Worm (Caenorhabditis elegans): ENCODE measurements around the gene Y116F11A.6.

Y116F11A.6 gene

ce11 chrV:19747144-19747543, 27.8 kb downstream of the Y116F11A.6 start:
- no peak for TF ChIP-seq ceh-31 (tag; optimal IDR thresholded peaks at IDR 0.05)
- TF ChIP-seq dve-1 (tag; optimal IDR thresholded peaks at IDR 0.05): peak; percentile 99

ce11 chrV:19751124-19751523, 31.8 kb downstream of the Y116F11A.6 start, which contains the start of gene clec-49:
clec-49 (minus strand) TSS chrV:19751226.
- TF ChIP-seq ceh-9 (tag; optimal IDR thresholded peaks at IDR 0.05): no peak
- TF ChIP-seq fkh-10 (GFP tag; optimal IDR thresholded peaks at IDR 0.05): no peak
- no peak for TF ChIP-seq sdc-2 (tag; optimal IDR thresholded peaks at IDR 0.05)
- no peak for TF ChIP-seq T23F11.4 (GFP tag; optimal IDR thresholded peaks at IDR 0.05)
- TF ChIP-seq dve-1 (tag; optimal IDR thresholded peaks at IDR 0.05): no peak

ce11 chrV:19752879-19753278, 33.5 kb downstream of the Y116F11A.6 start:
- TF ChIP-seq pag-3 (tag; optimal IDR thresholded peaks at IDR 0.05; ENCODE audit: borderline replicate concordance): peak; percentile 38
- no peak for TF ChIP-seq syd-9 (tag; optimal IDR thresholded peaks at IDR 0.05)

ce11 chrV:19754331-19754730, 35.0 kb downstream of the Y116F11A.6 start:
- TF ChIP-seq hlh-15 (tag; optimal IDR thresholded peaks at IDR 0.05) (no peak), odd-2 (tag; optimal IDR thresholded peaks at IDR 0.05) (no peak), Y22D7AL.16 (tag; optimal IDR thresholded peaks at IDR 0.05) (no peak), ref-2 (tag; optimal IDR thresholded peaks at IDR 0.05) (no peak), unc-55 (GFP tag; optimal IDR thresholded peaks at IDR 0.05) (no peak), dve-1 (tag; optimal IDR thresholded peaks at IDR 0.05) (no peak), rnt-1 (tag; optimal IDR thresholded peaks at IDR 0.05) (no peak), ttx-3 (tag; optimal IDR thresholded peaks at IDR 0.05) (no peak), hlh-8 (tag; optimal IDR thresholded peaks at IDR 0.05) (no peak), lin-11 (tag; optimal IDR thresholded peaks at IDR 0.05) (no peak), sdc-2 (tag; optimal IDR thresholded peaks at IDR 0.05) (no peak), T23F11.4 (GFP tag; optimal IDR thresholded peaks at IDR 0.05) (no peak), K02D7.2 (tag; optimal IDR thresholded peaks at IDR 0.05) (no peak), K09A11.1 (tag; optimal IDR thresholded peaks at IDR 0.05; ENCODE audit: insufficient read depth) (no peak), ceh-9 (tag; optimal IDR thresholded peaks at IDR 0.05) (no peak), npax-4 (tag; optimal IDR thresholded peaks at IDR 0.05) (no peak)

- no peak for TF ChIP-seq Y22D7AL.16 (tag; optimal IDR thresholded peaks at IDR 0.05)
- no peak for TF ChIP-seq ahr-1 (tag; optimal IDR thresholded peaks at IDR 0.05)
- TF ChIP-seq pat-9 (tag; optimal IDR thresholded peaks at IDR 0.05): no peak
- TF ChIP-seq elt-2 (tag; optimal IDR thresholded peaks at IDR 0.05): no peak
- no peak for TF ChIP-seq hlh-8 (tag; optimal IDR thresholded peaks at IDR 0.05)
- no peak for TF ChIP-seq unc-42 (tag; optimal IDR thresholded peaks at IDR 0.05)
- TF ChIP-seq pax-1 (tag; optimal IDR thresholded peaks at IDR 0.05): no peak
- no peak for TF ChIP-seq ceh-2 (tag; optimal IDR thresholded peaks at IDR 0.05)
These were observed 35.9 kb downstream of the Y116F11A.6 start, which contains the start of gene clec-50 for ce11 chrV:19755260-19755659. clec-50 (minus strand) TSS chrV:19755368.

- TF ChIP-seq hlh-6 (tag; optimal IDR thresholded peaks at IDR 0.05) (no peak), K02D7.2 (tag; optimal IDR thresholded peaks at IDR 0.05) (no peak), nhr-232 (tag; optimal IDR thresholded peaks at IDR 0.05) (no peak), ceh-6 (GFP tag; optimal IDR thresholded peaks at IDR 0.05) (no peak), ama-1 (optimal IDR thresholded peaks at IDR 0.05) (no peak)
These were observed 36.9 kb downstream of the Y116F11A.6 start, which contains the start of gene W04E12.9 for ce11 chrV:19756253-19756652. W04E12.9 (plus strand) TSS chrV:19756553.

- TF ChIP-seq pat-9 (tag; optimal IDR thresholded peaks at IDR 0.05) (no peak), ceh-24 (tag; optimal IDR thresholded peaks at IDR 0.05) (no peak), sdc-2 (tag; optimal IDR thresholded peaks at IDR 0.05) (no peak), K02D7.2 (tag; optimal IDR thresholded peaks at IDR 0.05) (no peak), F13H6.1 (tag; optimal IDR thresholded peaks at IDR 0.05) (no peak), lim-6 (tag; optimal IDR thresholded peaks at IDR 0.05) (no peak), ref-2 (tag; optimal IDR thresholded peaks at IDR 0.05) (no peak), Y22D7AL.16 (tag; optimal IDR thresholded peaks at IDR 0.05) (no peak), ceh-19 (GFP tag; optimal IDR thresholded peaks at IDR 0.05) (no peak), ceh-34 (tag; optimal IDR thresholded peaks at IDR 0.05) (no peak), hlh-8 (tag; optimal IDR thresholded peaks at IDR 0.05) (no peak), hlh-6 (tag; optimal IDR thresholded peaks at IDR 0.05) (no peak), lin-11 (tag; optimal IDR thresholded peaks at IDR 0.05) (no peak), dmd-4 (tag; optimal IDR thresholded peaks at IDR 0.05; ENCODE audit: borderline replicate concordance) (no peak), C08G9.2 (tag; optimal IDR thresholded peaks at IDR 0.05) (no peak), ceh-31 (tag; optimal IDR thresholded peaks at IDR 0.05) (no peak), sox-4 (tag; optimal IDR thresholded peaks at IDR 0.05) (no peak)
These were observed 39.9 kb downstream of the Y116F11A.6 start for ce11 chrV:19759282-19759681.

Data from whole organism, late embryonic.